Fruit fly (Drosophila melanogaster): Measurements from ENCODE around the gene Atac1.

DNA sequence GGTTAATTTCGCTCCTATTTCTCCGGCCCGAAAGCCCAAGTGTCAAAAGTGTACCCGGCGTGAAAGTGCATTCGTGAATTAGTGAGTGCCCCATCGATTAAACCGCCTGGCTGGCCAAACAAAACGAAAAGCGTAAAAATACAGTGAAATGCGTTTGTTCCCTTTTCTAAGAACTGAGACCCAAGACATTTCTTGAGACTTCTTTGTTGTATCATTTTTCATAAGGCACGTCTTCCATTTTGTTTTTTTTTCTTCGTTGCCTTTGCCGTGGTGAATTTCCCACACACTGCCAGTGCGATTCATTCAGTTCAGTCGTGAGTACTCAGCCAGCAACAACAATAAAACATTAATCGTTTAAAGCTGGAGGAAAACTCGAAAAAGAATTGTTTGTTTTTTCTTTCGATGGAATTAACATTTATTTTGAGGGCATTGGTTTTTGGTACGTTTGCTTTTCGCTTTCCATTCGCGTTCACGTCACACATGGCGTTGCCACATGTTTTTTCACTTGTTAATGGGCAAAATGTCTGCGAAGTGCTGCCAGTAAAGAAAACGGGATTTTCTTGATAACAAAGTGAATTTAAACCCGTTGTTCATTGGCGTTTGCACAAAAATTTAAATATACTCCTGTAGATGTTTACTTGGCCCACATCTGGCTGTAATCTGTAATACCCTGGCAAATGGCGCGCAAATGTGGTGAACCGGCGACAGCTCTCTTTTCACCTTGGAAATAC, 38.6 kb downstream of the Atac1 start:
- TF ChIP-seq kay (GFP tag; ENCODE audit: borderline replicate concordance): no peak
- TF ChIP-seq pad (GFP tag; optimal IDR thresholded peaks at IDR 0.05): no peak
- no peak for TF ChIP-seq Hr96 (GFP tag; optimal IDR thresholded peaks at IDR 0.05)
- no peak for TF ChIP-seq CG33017 (tag; optimal IDR thresholded peaks at IDR 0.05)
- TF ChIP-seq toe (GFP tag; optimal IDR thresholded peaks at IDR 0.05): no peak

Measured in whole organism, adult.